Fruit fly (Drosophila melanogaster): ENCODE results near the gene dop.

DNA sequence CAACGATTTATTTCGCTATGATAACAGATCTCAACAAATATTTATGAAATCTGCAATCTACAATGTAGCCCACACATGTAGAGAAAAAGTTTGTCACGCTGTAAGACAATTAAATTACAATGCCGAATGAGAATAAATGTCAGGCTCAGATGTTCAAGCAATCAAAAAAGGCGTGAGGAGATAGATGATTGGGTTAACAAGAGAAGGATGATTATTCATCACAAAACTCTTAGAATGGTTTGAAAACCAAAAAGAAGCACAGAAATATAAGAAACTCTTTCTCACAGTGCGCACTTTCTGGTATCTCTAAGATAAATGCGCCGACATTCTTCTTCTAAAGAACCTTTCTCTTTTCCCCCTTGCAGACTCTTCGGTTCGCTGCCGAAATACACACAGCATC lies 34.2 kb downstream of the dop start:
- TF ChIP-seq Snoo (tag; optimal IDR thresholded peaks at IDR 0.05) (no peak), CG10348 (GFP tag; IDR thresholded peaks at IDR 0.05) (no peak), rn (GFP tag; IDR thresholded peaks at IDR 0.05) (no peak), gl (tag; optimal IDR thresholded peaks at IDR 0.05) (no peak), CG17806 (tag; optimal IDR thresholded peaks at IDR 0.05) (no peak), EcR (GFP tag; optimal IDR thresholded peaks at IDR 0.05) (no peak), fd96Ca (GFP tag; IDR thresholded peaks at IDR 0.05) (no peak), CG4496 (GFP tag; IDR thresholded peaks at IDR 0.05) (no peak), CG34367 (tag; optimal IDR thresholded peaks at IDR 0.05) (no peak), CG15710 (tag; optimal IDR thresholded peaks at IDR 0.05) (no peak), D1 (tag; optimal IDR thresholded peaks at IDR 0.05) (no peak)

Data from whole organism, pupa.